Fruit fly (Drosophila melanogaster) whole organism, embryonic: ENCODE measurements around the gene CG15408.

ENCODE experiments used
- Asciz ChIP-seq: fragments of 200-800 bp; sonication (Bioruptor generic); optimal IDR thresholded peaks from 2 replicates; lab custom pipeline; 2017; ENCODE audit warnings: missing biosample characterization, mild to moderate bottlenecking, missing genetic modification characterization, missing genetic modification reagents
- Awh ChIP-seq: fragments of 200-800 bp; sonication (Bioruptor generic); IDR thresholded peaks from 2 replicates; pipeline ENCODE4, ENCODE4 v1.3.6; 2022; ENCODE audit warnings: missing biosample characterization, missing genetic modification characterization
- B-H1 ChIP-seq: fragments of 200-800 bp; sonication (Bioruptor generic); IDR thresholded peaks from 3 replicates; pipeline ENCODE4 v1.3.6; 2022; ENCODE audit warnings: missing biosample characterization, missing genetic modification characterization
- BtbVII ChIP-seq: fragments of 200-800 bp; sonication (Bioruptor generic); optimal IDR thresholded peaks from 3 replicates; lab custom pipeline; 2017; ENCODE audit warnings: missing biosample characterization, mild to moderate bottlenecking, missing genetic modification characterization
- CG10366 ChIP-seq: fragments of 200-800 bp; sonication (Bioruptor generic); IDR thresholded peaks from 2 replicates; pipeline ENCODE4 v1.3.6; 2022; ENCODE audit warnings: missing biosample characterization, missing genetic modification characterization
- CG12744 ChIP-seq: fragments of 200-800 bp; sonication (Bioruptor generic); optimal IDR thresholded peaks from 2 replicates; lab custom pipeline; 2016; ENCODE audit warnings: missing biosample characterization, missing genetic modification characterization
- CG13624 ChIP-seq: fragments of 200-800 bp; sonication (Bioruptor generic); optimal IDR thresholded peaks from 2 replicates; lab custom pipeline; 2016; ENCODE audit warnings: missing biosample characterization, missing genetic modification characterization
- CG14667 ChIP-seq: fragments of 200-800 bp; sonication (Bioruptor generic); IDR thresholded peaks from 2 replicates; pipeline ENCODE4 v1.3.6; 2022; ENCODE audit warnings: missing biosample characterization, missing genetic modification characterization
- CG1529 ChIP-seq: fragments of 200-800 bp; sonication (Bioruptor generic); optimal IDR thresholded peaks from 3 replicates; lab custom pipeline; 2018; ENCODE audit warnings: missing biosample characterization, missing genetic modification characterization
- CG17359 ChIP-seq: fragments of 200-800 bp; sonication (Bioruptor generic); optimal IDR thresholded peaks from 3 replicates; lab custom pipeline; 2018; ENCODE audit warnings: missing biosample characterization, mild to moderate bottlenecking, missing genetic modification characterization, moderate library complexity
- CG2116 ChIP-seq: fragments of 200-800 bp; sonication (Bioruptor generic); optimal IDR thresholded peaks from 3 replicates; lab custom pipeline; 2018; ENCODE audit warnings: missing biosample characterization, mild to moderate bottlenecking, missing genetic modification characterization
- CG2129 ChIP-seq: fragments of 200-800 bp; sonication (Bioruptor generic); IDR thresholded peaks from 2 replicates; pipeline ENCODE4 v1.3.6; 2022; ENCODE audit warnings: missing biosample characterization, missing genetic modification characterization; ENCODE audit not compliant: partially characterized antibody
- CG34422 ChIP-seq: fragments of 200-800 bp; sonication (Bioruptor generic); IDR thresholded peaks from 3 replicates; pipeline ENCODE4 v1.3.6; 2022; ENCODE audit warnings: missing biosample characterization, missing genetic modification characterization
- CG4328 ChIP-seq: fragments of 200-800 bp; sonication (Bioruptor generic); optimal IDR thresholded peaks from 3 replicates; lab custom pipeline; 2017; ENCODE audit warnings: missing biosample characterization, missing genetic modification reagents, missing genetic modification characterization
- CG4820 ChIP-seq: fragments of 200-800 bp; sonication (Bioruptor generic); optimal IDR thresholded peaks from 3 replicates; lab custom pipeline; 2016; ENCODE audit warnings: missing biosample characterization, missing genetic modification characterization
- CG6813 ChIP-seq: fragments of 200-800 bp; sonication (Bioruptor generic); optimal IDR thresholded peaks from 2 replicates; lab custom pipeline; 2017; ENCODE audit warnings: missing biosample characterization, missing genetic modification characterization, mild to moderate bottlenecking, moderate library complexity, missing genetic modification reagents
- CG8089 ChIP-seq: fragments of 200-800 bp; sonication (Bioruptor generic); optimal IDR thresholded peaks from 3 replicates; lab custom pipeline; 2016; ENCODE audit warnings: missing biosample characterization, missing genetic modification characterization
- CG8765 ChIP-seq: fragments of 200-800 bp; sonication (Bioruptor generic); IDR thresholded peaks from 2 replicates; pipeline ENCODE4 v1.3.6; 2022; ENCODE audit warnings: missing biosample characterization, missing genetic modification characterization
- CG9876 ChIP-seq: fragments of 200-800 bp; sonication (Bioruptor generic); optimal IDR thresholded peaks from 2 replicates; lab custom pipeline; 2016; ENCODE audit warnings: missing biosample characterization, missing genetic modification characterization
- D19B ChIP-seq: fragments of 200-800 bp; sonication (Bioruptor generic); optimal IDR thresholded peaks from 2 replicates; lab custom pipeline; 2017; ENCODE audit warnings: missing biosample characterization, mild to moderate bottlenecking, missing genetic modification characterization
- Doc3 ChIP-seq: fragments of 200-800 bp; sonication (Bioruptor generic); IDR thresholded peaks from 3 replicates; pipeline ENCODE4 v1.3.6; 2022; ENCODE audit warnings: missing biosample characterization, missing genetic modification characterization; ENCODE audit not compliant: partially characterized antibody
- Dp ChIP-seq: fragments of 200-800 bp; sonication (Bioruptor generic); optimal IDR thresholded peaks from 2 replicates; lab custom pipeline; 2018; ENCODE audit warnings: missing biosample characterization, mild to moderate bottlenecking, missing genetic modification characterization, moderate library complexity
- E2f1 ChIP-seq: fragments of 200-800 bp; sonication (Bioruptor generic); IDR thresholded peaks from 2 replicates; pipeline ENCODE4 v1.3.6; 2022; ENCODE audit warnings: missing biosample characterization, missing genetic modification characterization
- Eip74EF ChIP-seq, 2 experiments: fragments of 200-800 bp in 1 of 2; fragments of >200 bp in 1 of 2; sonication (Bioruptor generic) in 1 of 2; optimal IDR thresholded peaks; 2 replicates each; lab custom pipeline; 2017 to 2019; ENCODE audit warnings: missing biosample characterization in 2 of 2, missing genetic modification characterization in 2 of 2, mild to moderate bottlenecking in 1 of 2, moderate library complexity in 1 of 2
- H2.0 ChIP-seq: fragments of 200-800 bp; sonication (Bioruptor generic); IDR thresholded peaks from 2 replicates; pipeline ENCODE4 v1.3.6; 2022; ENCODE audit warnings: missing biosample characterization, missing genetic modification characterization
- Lpt ChIP-seq: fragments of >200 bp; optimal IDR thresholded peaks from 2 replicates; lab custom pipeline; 2018; ENCODE audit warnings: missing biosample characterization, missing genetic modification characterization
- Myb ChIP-seq: fragments of 200-800 bp; sonication (Bioruptor generic); optimal IDR thresholded peaks from 2 replicates; lab custom pipeline; 2016; ENCODE audit warnings: missing biosample characterization, missing genetic modification characterization
- Sox102F ChIP-seq: fragments of 200-800 bp; sonication (Bioruptor generic); optimal IDR thresholded peaks from 2 replicates; lab custom pipeline; 2018; ENCODE audit warnings: missing biosample characterization, mild to moderate bottlenecking, missing genetic modification characterization, moderate library complexity
- Sry-δ ChIP-seq: fragments of 200-800 bp; sonication (Bioruptor generic); optimal IDR thresholded peaks from 2 replicates; lab custom pipeline; 2016; ENCODE audit warnings: missing biosample characterization, missing genetic modification characterization
- Tbp ChIP-seq: fragments of >200 bp; optimal IDR thresholded peaks from 2 replicates; lab custom pipeline; 2018; ENCODE audit warnings: missing biosample characterization, missing genetic modification characterization
- Usf ChIP-seq: fragments of 200-800 bp; sonication (Bioruptor generic); optimal IDR thresholded peaks from 2 replicates; lab custom pipeline; 2017; ENCODE audit warnings: missing genotype, missing biosample characterization, missing genetic modification characterization
- ab ChIP-seq: fragments of 200-800 bp; sonication (Bioruptor generic); optimal IDR thresholded peaks from 2 replicates; lab custom pipeline; 2016; ENCODE audit warnings: missing biosample characterization, missing genetic modification characterization
- aop ChIP-seq: fragments of 200-800 bp; sonication (Bioruptor generic); IDR thresholded peaks from 2 replicates; pipeline ENCODE4 v1.3.6; 2022; ENCODE audit warnings: missing biosample characterization, missing genetic modification characterization
- ap ChIP-seq: fragments of 200-800 bp; sonication (Bioruptor generic); IDR thresholded peaks from 2 replicates; pipeline ENCODE4 v1.3.6; 2022; ENCODE audit warnings: missing biosample characterization, missing genetic modification characterization
- bab2 ChIP-seq: fragments of 200-800 bp; sonication (Bioruptor generic); optimal IDR thresholded peaks from 2 replicates; lab custom pipeline; 2016; ENCODE audit warnings: missing biosample characterization, missing genetic modification characterization
- chm ChIP-seq: fragments of 200-800 bp; sonication (Bioruptor generic); IDR thresholded peaks from 2 replicates; pipeline ENCODE4 v1.3.6; 2022; ENCODE audit warnings: missing biosample characterization, missing genetic modification characterization
- dmrt99B ChIP-seq: fragments of 200-800 bp; sonication (Bioruptor generic); optimal IDR thresholded peaks from 2 replicates; lab custom pipeline; 2018; ENCODE audit warnings: missing biosample characterization, mild to moderate bottlenecking, missing genetic modification characterization, moderate library complexity
- ems ChIP-seq: fragments of 200-800 bp; sonication (Bioruptor generic); optimal IDR thresholded peaks from 3 replicates; lab custom pipeline; 2016; ENCODE audit warnings: missing biosample characterization, missing genetic modification characterization
- esg ChIP-seq: fragments of 200-800 bp; sonication (Bioruptor generic); conservative IDR thresholded peaks from 2 replicates; pipeline ENCODE4 v1.3.6; 2022; ENCODE audit warnings: missing biosample characterization, missing genetic modification characterization
- exex ChIP-seq: fragments of 200-800 bp; sonication (Bioruptor generic); optimal IDR thresholded peaks from 4 replicates; lab custom pipeline; 2018; ENCODE audit warnings: missing biosample characterization, mild to moderate bottlenecking, missing genetic modification characterization, moderate library complexity
- gfzf ChIP-seq: fragments of 200-800 bp; sonication (Bioruptor generic); optimal IDR thresholded peaks from 2 replicates; lab custom pipeline; 2016; ENCODE audit warnings: missing biosample characterization, mild to moderate bottlenecking, missing genetic modification characterization, moderate library complexity
- grau ChIP-seq: fragments of 200-800 bp; optimal IDR thresholded peaks from 3 replicates; lab custom pipeline; 2019; ENCODE audit warnings: missing biosample characterization, mild to moderate bottlenecking, missing genetic modification characterization, moderate library complexity
- gsb-n ChIP-seq: fragments of 200-800 bp; sonication (Bioruptor generic); optimal IDR thresholded peaks from 3 replicates; lab custom pipeline; 2018; ENCODE audit warnings: missing biosample characterization, mild to moderate bottlenecking, missing genetic modification characterization
- hbn ChIP-seq: fragments of 200-800 bp; sonication (Bioruptor generic); IDR thresholded peaks from 2 replicates; pipeline ENCODE4 v1.3.6; 2022; ENCODE audit warnings: missing biosample characterization, missing genetic modification characterization; ENCODE audit not compliant: partially characterized antibody
- odd ChIP-seq: fragments of 200-800 bp; sonication (Bioruptor generic); optimal IDR thresholded peaks from 2 replicates; lab custom pipeline; 2017; ENCODE audit warnings: missing biosample characterization, mild to moderate bottlenecking, missing genetic modification characterization
- sisA ChIP-seq: fragments of 200-800 bp; sonication (Bioruptor generic); IDR thresholded peaks from 2 replicates; pipeline ENCODE4 v1.3.6; 2022; ENCODE audit warnings: missing biosample characterization, missing genetic modification characterization
- slp2 ChIP-seq: fragments of 200-800 bp; sonication (Bioruptor generic); optimal IDR thresholded peaks from 2 replicates; lab custom pipeline; 2016; ENCODE audit warnings: missing biosample characterization, missing genetic modification characterization
- ssp ChIP-seq: fragments of 200-800 bp; sonication (Bioruptor generic); IDR thresholded peaks from 2 replicates; pipeline ENCODE4 v1.3.6; 2022; ENCODE audit warnings: missing biosample characterization, missing genetic modification characterization
- stc ChIP-seq: fragments of 200-800 bp; sonication (Bioruptor generic); IDR thresholded peaks from 2 replicates; pipeline ENCODE4 v1.3.6; 2022; ENCODE audit warnings: missing biosample characterization, missing genetic modification characterization
- tap ChIP-seq: fragments of 200-800 bp; optimal IDR thresholded peaks from 3 replicates; lab custom pipeline; 2019; ENCODE audit warnings: missing biosample characterization, mild to moderate bottlenecking, missing genetic modification characterization, moderate library complexity
- vvl ChIP-seq: fragments of 200-800 bp; sonication (Bioruptor generic); IDR thresholded peaks from 2 replicates; pipeline ENCODE4 v1.3.6; 2022; ENCODE audit warnings: missing biosample characterization, missing genetic modification characterization
- yki ChIP-seq: fragments of >200 bp; optimal IDR thresholded peaks from 3 replicates; lab custom pipeline; 2018

The CG15408 gene

DNA sequence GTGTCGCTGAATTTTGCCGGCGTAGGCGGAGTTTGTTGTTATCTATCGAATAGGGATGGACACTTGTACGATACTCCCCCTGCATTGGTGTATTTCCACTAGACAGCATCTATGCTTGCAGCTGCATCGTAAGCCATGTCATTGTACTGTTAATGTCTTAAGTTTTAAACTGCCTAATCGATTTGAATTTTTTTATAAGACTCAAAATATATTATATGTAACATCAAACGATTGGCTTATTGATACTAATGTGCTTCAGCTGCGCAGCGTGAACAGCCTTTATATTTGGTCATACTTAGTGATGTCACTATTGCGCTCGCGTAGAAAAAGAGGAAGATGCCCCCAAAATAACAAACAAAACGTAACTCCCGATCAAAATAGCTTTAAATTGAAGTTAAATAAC lies 44.1 kb downstream of the CG15408 start, which contains the start of the genes CG9662 and Ptpa (continued):
- peak; percentile 32 for TF ChIP-seq CG4328 (GFP tag; lab: Kevin White, UChicago)
- peak; percentile 78 for TF ChIP-seq Usf
- peak; percentile 96 for TF ChIP-seq ssp (GFP tag; lab: Robert Waterston, UW)
- peak; percentile 88 for TF ChIP-seq H2.0 (GFP tag; lab: Robert Waterston, UW)
- TF ChIP-seq Lpt (GFP tag; lab: Kevin White, UChicago): no peak
- TF ChIP-seq ems (GFP tag; lab: Kevin White, UChicago): peak; percentile 82
- peak; percentile 79 for TF ChIP-seq grau (tag; lab: Kevin White, UChicago)
- peak; percentile 81 for TF ChIP-seq CG14667 (GFP tag; lab: Robert Waterston, UW)
- TF ChIP-seq aop (GFP tag; lab: Robert Waterston, UW): 0 out of 2 replicates have a peak, but pooled peaks have one; percentile 32
- peak; percentile 64 for TF ChIP-seq B-H1
- no peak for TF ChIP-seq chm
- TF ChIP-seq slp2 (GFP tag; lab: Kevin White, UChicago): peak; percentile 71
- peak; percentile 90 for TF ChIP-seq bab2 (GFP tag; lab: Kevin White, UChicago)
- TF ChIP-seq CG10366 (GFP tag; lab: Robert Waterston, UW): peak; percentile 92
- TF ChIP-seq yki (lab: Kevin White, UChicago): no peak
- TF ChIP-seq Doc3 (GFP tag; lab: Robert Waterston, UW): peak; percentile 94
- peak; percentile 59 for TF ChIP-seq ab (GFP tag; lab: Kevin White, UChicago)
- TF ChIP-seq CG9876: peak; percentile 76
- no peak for TF ChIP-seq BtbVII (GFP tag; lab: Kevin White, UChicago)
- peak; percentile 35 for TF ChIP-seq Dp (GFP tag; lab: Kevin White, UChicago)
- no peak for TF ChIP-seq CG1529 (GFP tag; lab: Kevin White, UChicago)
- peak; percentile 85 for TF ChIP-seq hbn (GFP tag; lab: Robert Waterston, UW)
- TF ChIP-seq Myb (GFP tag; lab: Kevin White, UChicago): peak; percentile 75
- TF ChIP-seq exex (tag; lab: Kevin White, UChicago): no peak
- peak; percentile 61 for TF ChIP-seq CG2116 (GFP tag; lab: Kevin White, UChicago)
- peak; percentile 80 for TF ChIP-seq CG4820 (GFP tag; lab: Kevin White, UChicago)
- peak; percentile 78 for TF ChIP-seq Sox102F (GFP tag; lab: Kevin White, UChicago)
- no peak for TF ChIP-seq CG6813 (GFP tag; lab: Kevin White, UChicago)
- TF ChIP-seq CG17359: peak; percentile 66
- peak; percentile 99 for TF ChIP-seq Sry-δ (GFP tag; lab: Kevin White, UChicago)
- peak; percentile 92 for TF ChIP-seq sisA
- TF ChIP-seq CG2129 (GFP tag; lab: Robert Waterston, UW): peak; percentile 85
- peak; percentile 59 for TF ChIP-seq gfzf (GFP tag; lab: Kevin White, UChicago)
- peak; percentile 58 for TF ChIP-seq D19B (GFP tag; lab: Kevin White, UChicago)
- TF ChIP-seq Awh (GFP tag; lab: Robert Waterston, UW): peak; percentile 63
- no peak for TF ChIP-seq Eip74EF (GFP tag; optimal IDR thresholded peaks at IDR 0.05; lab: Kevin White, UChicago)
- TF ChIP-seq ap (GFP tag; lab: Robert Waterston, UW): peak; percentile 21; the same call in 1 of the 2 replicates
- peak; percentile 91 for TF ChIP-seq CG13624
- no peak for TF ChIP-seq Tbp (GFP tag; lab: Kevin White, UChicago)
- TF ChIP-seq odd: no peak
- peak; percentile 64 for TF ChIP-seq vvl
- TF ChIP-seq CG8089 (GFP tag; lab: Kevin White, UChicago): peak; percentile 70
- TF ChIP-seq CG34422: peak; percentile 90
- peak; percentile 71 for TF ChIP-seq dmrt99B (tag; lab: Kevin White, UChicago)
- peak; percentile 75 for TF ChIP-seq CG12744 (GFP tag; lab: Kevin White, UChicago)
- no peak for TF ChIP-seq gsb-n
- TF ChIP-seq tap (tag; lab: Kevin White, UChicago): peak; percentile 16
- TF ChIP-seq E2f1 (GFP tag; lab: Robert Waterston, UW): peak; percentile 55
- TF ChIP-seq Asciz (GFP tag; lab: Kevin White, UChicago): no peak
- TF ChIP-seq CG8765 (GFP tag; lab: Robert Waterston, UW): peak; percentile 66
- peak; percentile 85 for TF ChIP-seq esg
- no peak for TF ChIP-seq stc (GFP tag; lab: Robert Waterston, UW)
